Worm (Caenorhabditis elegans): ENCODE measurements around the gene rsp-2.

- TF ChIP-seq ref-1 (GFP tag; conservative IDR thresholded peaks at IDR 0.05), result no peak
- TF ChIP-seq ztf-29 (GFP tag; IDR thresholded peaks at IDR 0.05), result no peak
- TF ChIP-seq tab-1 (GFP tag; IDR thresholded peaks at IDR 0.05), result no peak
- TF ChIP-seq ztf-23 (GFP tag; IDR thresholded peaks at IDR 0.05), result no peak
- TF ChIP-seq cog-1 (tag; optimal IDR thresholded peaks at IDR 0.05), result no peak
- TF ChIP-seq flt-1 (GFP tag; IDR thresholded peaks at IDR 0.05), result no peak
Measured at ce11 chrII:11500198-11500597, 47.4 kb upstream of the rsp-2 start, which contains the start of gene B0334.20.
